5 fruit fly cellular contexts compared by ENCODE assay signal in genomic region chr3L:10321735-10322319, dm6.
TF ChIP-seq lines count a peak whose summit lies in the region.

No protein-coding gene starts in this region.

- peak; percentile 62 to 83 for TF ChIP-seq CTCF in S2 (optimal IDR thresholded peaks at IDR 0.05; lab: Kevin White, UChicago)
- TF ChIP-seq CTCF in whole organism, embryonic (GFP tag; optimal IDR thresholded peaks at IDR 0.05; lab: Kevin White, UChicago): peak; percentile 80

TF ChIP-seq in whole organism, adult, 20 proteins besides CTCF, POLR2A, EP300 and RAD21:
- TF ChIP-seq pad (GFP tag; optimal IDR thresholded peaks at IDR 0.05; lab: Kevin White, UChicago) (peak; percentile 97), kay (GFP tag; lab: Kevin White, UChicago; ENCODE audit: borderline replicate concordance) (peak; percentile 63), cic (GFP tag; optimal IDR thresholded peaks at IDR 0.05; lab: Kevin White, UChicago) (no peak), CG11617 (GFP tag; optimal IDR thresholded peaks at IDR 0.05; lab: Kevin White, UChicago) (no peak), cnc (optimal IDR thresholded peaks at IDR 0.05; lab: Kevin White, UChicago) (no peak), CG14711 (tag; optimal IDR thresholded peaks at IDR 0.05; lab: Kevin White, UChicago) (no peak), toe (GFP tag; optimal IDR thresholded peaks at IDR 0.05; lab: Kevin White, UChicago) (no peak), Mnt (GFP tag; optimal IDR thresholded peaks at IDR 0.05; lab: Kevin White, UChicago) (no peak), Crg-1 (GFP tag; optimal IDR thresholded peaks at IDR 0.05; lab: Kevin White, UChicago) (no peak), tj (GFP tag; optimal IDR thresholded peaks at IDR 0.05; lab: Kevin White, UChicago) (no peak), CG7101 (tag; optimal IDR thresholded peaks at IDR 0.05; lab: Kevin White, UChicago) (no peak), Clk (GFP tag; optimal IDR thresholded peaks at IDR 0.05; lab: Kevin White, UChicago) (no peak)

TF ChIP-seq in whole organism, embryonic, 481 proteins besides CTCF, POLR2A, EP300 and RAD21 (continues in another document):
- no peak for TF ChIP-seq CG5953 (GFP tag; IDR thresholded peaks at IDR 0.05; lab: Robert Waterston, UW)
- TF ChIP-seq H2.0 (GFP tag; IDR thresholded peaks at IDR 0.05; lab: Robert Waterston, UW): no peak
- peak; percentile 67; the same call in 1 of the 2 replicates for TF ChIP-seq Bgb (GFP tag; IDR thresholded peaks at IDR 0.05; lab: Robert Waterston, UW; ENCODE audit: partially characterized antibody)
- TF ChIP-seq CG7556 (GFP tag; optimal IDR thresholded peaks at IDR 0.05; lab: Kevin White, UChicago): no peak
- no peak for TF ChIP-seq aop (GFP tag; IDR thresholded peaks at IDR 0.05; lab: Robert Waterston, UW)
- TF ChIP-seq rib (GFP tag; IDR thresholded peaks at IDR 0.05; lab: Robert Waterston, UW): no peak
- no peak for TF ChIP-seq Mes4 (GFP tag; optimal IDR thresholded peaks at IDR 0.05; lab: Kevin White, UChicago)
- no peak for TF ChIP-seq CG7372 (GFP tag; IDR thresholded peaks at IDR 0.05; lab: Robert Waterston, UW)
- peak; percentile 55; the same call in 1 of the 2 replicates for TF ChIP-seq amos (GFP tag; IDR thresholded peaks at IDR 0.05; lab: Robert Waterston, UW; ENCODE audit: partially characterized antibody)
- no peak for TF ChIP-seq CG12236 (GFP tag; optimal IDR thresholded peaks at IDR 0.05; lab: Kevin White, UChicago)
- TF ChIP-seq cg (GFP tag; optimal IDR thresholded peaks at IDR 0.05; lab: Kevin White, UChicago): peak; percentile 3
- no peak for TF ChIP-seq D (optimal IDR thresholded peaks at IDR 0.05; lab: Kevin White, UChicago)
- TF ChIP-seq D (GFP tag; optimal IDR thresholded peaks at IDR 0.05; lab: Kevin White, UChicago): no peak
- no peak for TF ChIP-seq HLH54F (GFP tag; optimal IDR thresholded peaks at IDR 0.05; lab: Kevin White, UChicago)
- TF ChIP-seq bbx (GFP tag; IDR thresholded peaks at IDR 0.05; lab: Robert Waterston, UW; ENCODE audit: partially characterized antibody): peak; percentile 80
- no peak for TF ChIP-seq prd (optimal IDR thresholded peaks at IDR 0.05; lab: Kevin White, UChicago)
- no peak for TF ChIP-seq prd (GFP tag; IDR thresholded peaks at IDR 0.05; lab: Robert Waterston, UW)
- TF ChIP-seq CG7839 (tag; optimal IDR thresholded peaks at IDR 0.05; lab: Kevin White, UChicago): no peak
- no peak for TF ChIP-seq ATbp (GFP tag; optimal IDR thresholded peaks at IDR 0.05; lab: Kevin White, UChicago)
- TF ChIP-seq TFAM (GFP tag; optimal IDR thresholded peaks at IDR 0.05; lab: Kevin White, UChicago): no peak
- peak; percentile 46; the same call in 1 of the 2 replicates for TF ChIP-seq sens-2 (GFP tag; IDR thresholded peaks at IDR 0.05; lab: Robert Waterston, UW)
- no peak for TF ChIP-seq phol (tag; optimal IDR thresholded peaks at IDR 0.05; lab: Kevin White, UChicago)
- TF ChIP-seq pita (GFP tag; optimal IDR thresholded peaks at IDR 0.05; lab: Kevin White, UChicago): peak; percentile 55
- TF ChIP-seq sens (GFP tag; lab: Kevin White, UChicago): peak; percentile 73
- no peak for TF ChIP-seq jing (GFP tag; optimal IDR thresholded peaks at IDR 0.05; lab: Kevin White, UChicago)
- TF ChIP-seq CG1792 (GFP tag; optimal IDR thresholded peaks at IDR 0.05; lab: Kevin White, UChicago): no peak
- TF ChIP-seq mam (GFP tag; optimal IDR thresholded peaks at IDR 0.05; lab: Kevin White, UChicago): no peak

TF ChIP-seq in whole organism, prepupa, 60 proteins besides CTCF, POLR2A, EP300 and RAD21:
- no peak for TF ChIP-seq CG32006 (GFP tag; optimal IDR thresholded peaks at IDR 0.05; lab: Kevin White, UChicago)
- peak; percentile 5 for TF ChIP-seq fkh (GFP tag; optimal IDR thresholded peaks at IDR 0.05; lab: Kevin White, UChicago)
- TF ChIP-seq CG6163 (GFP tag; IDR thresholded peaks at IDR 0.05; lab: Robert Waterston, UW): no peak

TF ChIP-seq in whole organism, wandering third instar larva, 38 proteins besides CTCF, POLR2A, EP300 and RAD21:
- no peak for TF ChIP-seq Hr78 (GFP tag; optimal IDR thresholded peaks at IDR 0.05; lab: Kevin White, UChicago)
- TF ChIP-seq Rel (GFP tag; optimal IDR thresholded peaks at IDR 0.05; lab: Kevin White, UChicago): peak; percentile 6
- no peak for TF ChIP-seq Rel (tag; optimal IDR thresholded peaks at IDR 0.05; lab: Kevin White, UChicago)
- peak; percentile 58 for TF ChIP-seq Myc (optimal IDR thresholded peaks at IDR 0.05; lab: Kevin White, UChicago)
